Fruit fly (Drosophila melanogaster): ENCODE measurements around the gene U2af38.

Gene U2af38

dm6 chr2L:294452-295362 lies at the start of gene U2af38, which contains the start of gene Stip1 (continued):
- TF ChIP-seq Elba2 (GFP tag; optimal IDR thresholded peaks at IDR 0.05): no peak
- no peak for TF ChIP-seq usp (GFP tag; optimal IDR thresholded peaks at IDR 0.05)
- TF ChIP-seq grn (GFP tag; optimal IDR thresholded peaks at IDR 0.05): no peak
- TF ChIP-seq Six4 (GFP tag; optimal IDR thresholded peaks at IDR 0.05): no peak
- peak; percentile 15 for TF ChIP-seq CG13424 (tag; optimal IDR thresholded peaks at IDR 0.05)
- TF ChIP-seq ac (GFP tag; optimal IDR thresholded peaks at IDR 0.05): no peak
- TF ChIP-seq pzg (GFP tag; optimal IDR thresholded peaks at IDR 0.05): peak; percentile 61
- TF ChIP-seq CG13775 (GFP tag; optimal IDR thresholded peaks at IDR 0.05): no peak
- TF ChIP-seq H2.0 (GFP tag; IDR thresholded peaks at IDR 0.05): no peak
- peak; percentile 26 for TF ChIP-seq nom (GFP tag; optimal IDR thresholded peaks at IDR 0.05)
- no peak for TF ChIP-seq Hr78 (GFP tag; optimal IDR thresholded peaks at IDR 0.05)
- peak; percentile 38 for TF ChIP-seq Sin3A (optimal IDR thresholded peaks at IDR 0.05)
- TF ChIP-seq CG17328 (GFP tag; IDR thresholded peaks at IDR 0.05): no peak
- TF ChIP-seq al (GFP tag; IDR thresholded peaks at IDR 0.05): no peak
- peak; percentile 47 for TF ChIP-seq CG8924 (tag; optimal IDR thresholded peaks at IDR 0.05)
- TF ChIP-seq yki (optimal IDR thresholded peaks at IDR 0.05): no peak
- TF ChIP-seq Sry-δ (GFP tag; optimal IDR thresholded peaks at IDR 0.05): peak; percentile 40
- TF ChIP-seq CG7963 (GFP tag; IDR thresholded peaks at IDR 0.05; ENCODE audit: partially characterized antibody): no peak; the same call in 2 of the 3 replicates
- no peak for TF ChIP-seq otp (GFP tag; IDR thresholded peaks at IDR 0.05)
- TF ChIP-seq tgo (GFP tag; IDR thresholded peaks at IDR 0.05): no peak
- peak; percentile 69 for TF ChIP-seq HLH4C (GFP tag; IDR thresholded peaks at IDR 0.05; ENCODE audit: partially characterized antibody)
- TF ChIP-seq CG5953 (GFP tag; IDR thresholded peaks at IDR 0.05): no peak
- no peak for TF ChIP-seq CG6765 (GFP tag; optimal IDR thresholded peaks at IDR 0.05)
- TF ChIP-seq Nf-YC (tag; optimal IDR thresholded peaks at IDR 0.05): peak; percentile 63
- no peak for TF ChIP-seq CG43689 (GFP tag; IDR thresholded peaks at IDR 0.05)
- TF ChIP-seq CG2889 (GFP tag; IDR thresholded peaks at IDR 0.05): no peak
- no peak for TF ChIP-seq cwo (GFP tag; optimal IDR thresholded peaks at IDR 0.05)
- TF ChIP-seq Dll (GFP tag; IDR thresholded peaks at IDR 0.05; ENCODE audit: partially characterized antibody): peak; percentile 82
- no peak for TF ChIP-seq CG13123 (GFP tag; optimal IDR thresholded peaks at IDR 0.05)
- no peak; the same call in 2 of the 3 replicates for TF ChIP-seq mld (GFP tag; IDR thresholded peaks at IDR 0.05; ENCODE audit: partially characterized antibody)
- no peak for TF ChIP-seq Kr (GFP tag; optimal IDR thresholded peaks at IDR 0.05)
- peak; percentile 29 for TF ChIP-seq HmgZ (tag; optimal IDR thresholded peaks at IDR 0.05)
- TF ChIP-seq BtbVII (GFP tag; optimal IDR thresholded peaks at IDR 0.05): no peak
- no peak for TF ChIP-seq CG9876 (GFP tag; optimal IDR thresholded peaks at IDR 0.05)
- TF ChIP-seq Bteb2 (GFP tag; optimal IDR thresholded peaks at IDR 0.05): no peak
- TF ChIP-seq peb (GFP tag; IDR thresholded peaks at IDR 0.05): no peak
- no peak for TF ChIP-seq CG1647 (GFP tag; optimal IDR thresholded peaks at IDR 0.05)
- TF ChIP-seq NK7.1 (GFP tag; optimal IDR thresholded peaks at IDR 0.05): no peak
- TF ChIP-seq CG16815 (GFP tag; optimal IDR thresholded peaks at IDR 0.05): no peak
- TF ChIP-seq gcm (GFP tag; optimal IDR thresholded peaks at IDR 0.05): no peak
- no peak for TF ChIP-seq exex (tag; optimal IDR thresholded peaks at IDR 0.05)
- TF ChIP-seq Nf-YA (GFP tag; IDR thresholded peaks at IDR 0.05): no peak
- TF ChIP-seq HmgD (GFP tag; optimal IDR thresholded peaks at IDR 0.05): no peak
- TF ChIP-seq CG11504 (tag; optimal IDR thresholded peaks at IDR 0.05): no peak
- peak; percentile 66 for TF ChIP-seq bbx (GFP tag; IDR thresholded peaks at IDR 0.05; ENCODE audit: partially characterized antibody)
- no peak for TF ChIP-seq slp2 (GFP tag; optimal IDR thresholded peaks at IDR 0.05)
- no peak for TF ChIP-seq CG6683 (GFP tag; optimal IDR thresholded peaks at IDR 0.05)
- TF ChIP-seq fd96Cb (tag; optimal IDR thresholded peaks at IDR 0.05): no peak
- TF ChIP-seq CG6272 (GFP tag; IDR thresholded peaks at IDR 0.05): 0 out of 2 replicates have a peak, but pooled peaks have one; percentile 4
- TF ChIP-seq Tbp (GFP tag; optimal IDR thresholded peaks at IDR 0.05): no peak
